Worm (Caenorhabditis elegans) whole organism, L4 larva: ENCODE results near the gene B0252.5.

Experiments used
- D1046.2 ChIP-seq: fragments of 200-800 bp; sonication (Bioruptor generic); IDR thresholded peaks from 2 replicates; pipeline ENCODE4 v1.3.6; 2022; ENCODE audit warnings: missing genetic modification characterization, missing compliant biosample characterization
- F10B5.3 ChIP-seq: sonication (generic microtip); optimal IDR thresholded peaks from 2 replicates; lab custom pipeline; 2016; ENCODE audit warnings: mild to moderate bottlenecking, missing genetic modification characterization, missing compliant biosample characterization
- F26F4.8 ChIP-seq: fragments of 200-800 bp; sonication (Bioruptor generic); conservative IDR thresholded peaks from 2 replicates; pipeline ENCODE4 v1.3.6; 2022; ENCODE audit warnings: missing genetic modification characterization, missing compliant biosample characterization
- F37D6.2 ChIP-seq: sonication (generic microtip); optimal IDR thresholded peaks from 2 replicates; lab custom pipeline; 2016; ENCODE audit warnings: mild to moderate bottlenecking, missing genetic modification characterization, missing compliant biosample characterization
- F49E8.2 ChIP-seq: sonication (generic microtip); optimal IDR thresholded peaks from 2 replicates; lab custom pipeline; 2016; ENCODE audit warnings: missing compliant biosample characterization, mild to moderate bottlenecking, missing genetic modification characterization, borderline replicate concordance
- T26A8.4 ChIP-seq: fragments of 200-800 bp; sonication (Bioruptor generic); IDR thresholded peaks from 2 replicates; pipeline ENCODE4 v1.3.6; 2022; ENCODE audit warnings: missing genetic modification characterization, missing compliant biosample characterization
- Y48G9A.11 ChIP-seq: fragments of 200-800 bp; sonication (Bioruptor generic); IDR thresholded peaks from 2 replicates; pipeline ENCODE4 v1.3.6; 2022; ENCODE audit warnings: missing genetic modification reagents, missing genetic modification characterization, missing compliant biosample characterization
- aha-1 ChIP-seq: fragments of 150-350 bp; peaks from one replicate; lab custom pipeline; 2014; ENCODE audit warnings: missing biosample characterization, missing genetic modification characterization
- arid-1 ChIP-seq: fragments of 200-800 bp; sonication (Bioruptor generic); conservative IDR thresholded peaks from 2 replicates; pipeline ENCODE4 v1.3.6; 2022; ENCODE audit warnings: missing genetic modification reagents, missing genetic modification characterization, missing compliant biosample characterization
- ceh-44 ChIP-seq: fragments of 200-800 bp; sonication (Bioruptor generic); IDR thresholded peaks from 2 replicates; pipeline ENCODE4 v1.3.6; 2022; ENCODE audit warnings: missing genetic modification reagents, missing genetic modification characterization, missing compliant biosample characterization
- ceh-82 ChIP-seq: sonication (generic microtip); optimal IDR thresholded peaks from 2 replicates; lab custom pipeline; 2017; ENCODE audit warnings: missing biosample characterization, missing genetic modification characterization
- ctbp-1 ChIP-seq: fragments of 200-800 bp; sonication (Bioruptor generic); IDR thresholded peaks from 2 replicates; pipeline ENCODE4 v1.3.6; 2022; ENCODE audit warnings: missing genetic modification reagents, missing genetic modification characterization, missing compliant biosample characterization
- daf-12 ChIP-seq: fragments of 150-350 bp; optimal IDR thresholded peaks from 2 replicates; lab custom pipeline; 2014; ENCODE audit warnings: missing biosample characterization, missing genetic modification reagents, missing genetic modification characterization
- daf-16 ChIP-seq, 3 experiments: sonication (generic microtip); optimal IDR thresholded peaks; 2 replicates each; lab custom pipeline; 2016 to 2017; ENCODE audit warnings: missing genetic modification characterization in 3 of 3, missing genetic modification reagents in 3 of 3, mild to moderate bottlenecking in 2 of 3, missing compliant biosample characterization in 2 of 3, missing biosample characterization in 1 of 3, moderate library complexity in 1 of 3
- dmd-8 ChIP-seq: fragments of 200-800 bp; sonication (Bioruptor generic); IDR thresholded peaks from 2 replicates; pipeline ENCODE4 v1.3.6; 2022; ENCODE audit warnings: missing genetic modification characterization, missing compliant biosample characterization
- dmd-9 ChIP-seq: fragments of 200-800 bp; sonication (Bioruptor generic); IDR thresholded peaks from 2 replicates; pipeline ENCODE4 v1.3.6; 2022; ENCODE audit warnings: missing genetic modification reagents, missing genetic modification characterization, missing compliant biosample characterization
- duxl-1 ChIP-seq: sonication (generic microtip); optimal IDR thresholded peaks from 2 replicates; lab custom pipeline; 2016; ENCODE audit warnings: mild to moderate bottlenecking, missing genetic modification characterization, moderate library complexity, missing compliant biosample characterization; ENCODE audit not compliant: poor library complexity
- egl-43 ChIP-seq: fragments of 200-800 bp; sonication (Bioruptor generic); IDR thresholded peaks from 2 replicates; pipeline ENCODE4 v1.3.6; 2022; ENCODE audit warnings: missing genetic modification reagents, missing genetic modification characterization, missing compliant biosample characterization
- fos-1 ChIP-seq: fragments of 150-350 bp; optimal IDR thresholded peaks from 2 replicates; lab custom pipeline; 2014; ENCODE audit warnings: missing biosample characterization, missing genetic modification characterization
- hif-1 ChIP-seq, 2 experiments: sonication (generic microtip); optimal IDR thresholded peaks; 2 replicates each; lab custom pipeline; 2016 to 2017; ENCODE audit warnings: missing compliant biosample characterization in 2 of 2, missing genetic modification characterization in 2 of 2, missing genetic modification reagents in 2 of 2, missing genotype in 2 of 2, mild to moderate bottlenecking in 1 of 2
- lim-7 ChIP-seq: fragments of 200-800 bp; sonication (Bioruptor generic); IDR thresholded peaks from 2 replicates; pipeline ENCODE4 v1.3.6; 2022; ENCODE audit warnings: missing genetic modification characterization, missing compliant biosample characterization
- lin-13 ChIP-seq: fragments of 150-350 bp; optimal IDR thresholded peaks from 2 replicates; lab custom pipeline; 2014; ENCODE audit warnings: missing biosample characterization, missing genetic modification reagents, missing genetic modification characterization
- lin-15B ChIP-seq: fragments of 150-350 bp; sonication (generic microtip); optimal IDR thresholded peaks from 3 replicates; lab custom pipeline; 2014; ENCODE audit warnings: missing biosample characterization, missing genetic modification characterization
- lin-29 ChIP-seq: fragments of 200-800 bp; sonication (Bioruptor generic); IDR thresholded peaks from 2 replicates; pipeline ENCODE4 v1.3.6; 2022; ENCODE audit warnings: missing genetic modification reagents, missing genetic modification characterization, missing compliant biosample characterization
- lin-39 ChIP-seq: fragments of 150-350 bp; optimal IDR thresholded peaks from 2 replicates; lab custom pipeline; 2014; ENCODE audit warnings: missing biosample characterization, missing genetic modification reagents, missing genetic modification characterization
- lir-3 ChIP-seq: sonication (generic microtip); optimal IDR thresholded peaks from 2 replicates; lab custom pipeline; 2016; ENCODE audit warnings: mild to moderate bottlenecking, missing genetic modification characterization, missing compliant biosample characterization
- mdt-29 ChIP-seq: fragments of 200-800 bp; sonication (Bioruptor generic); IDR thresholded peaks from 2 replicates; pipeline ENCODE4 v1.3.6; 2022; ENCODE audit warnings: missing genetic modification reagents, missing genetic modification characterization, missing compliant biosample characterization
- nhr-102 ChIP-seq: sonication (generic microtip); optimal IDR thresholded peaks from 2 replicates; lab custom pipeline; 2016; ENCODE audit warnings: mild to moderate bottlenecking, missing genetic modification characterization, moderate library complexity, missing compliant biosample characterization
- nhr-11 ChIP-seq: fragments of 150-350 bp; optimal IDR thresholded peaks from 2 replicates; lab custom pipeline; 2014; ENCODE audit warnings: missing biosample characterization, missing genetic modification characterization
- nhr-111 ChIP-seq: fragments of 200-800 bp; sonication (Bioruptor generic); optimal IDR thresholded peaks from 2 replicates; lab custom pipeline; 2018; ENCODE audit warnings: mild to moderate bottlenecking, missing genetic modification characterization, missing compliant biosample characterization
- nhr-237 ChIP-seq: sonication (generic microtip); optimal IDR thresholded peaks from 2 replicates; lab custom pipeline; 2017; ENCODE audit warnings: missing biosample characterization, missing genetic modification characterization
- nhr-41 ChIP-seq: fragments of 200-800 bp; sonication (Bioruptor generic); IDR thresholded peaks from 2 replicates; pipeline ENCODE4 v1.3.6; 2022; ENCODE audit warnings: missing genetic modification reagents, missing genetic modification characterization, missing compliant biosample characterization
- nhr-77 ChIP-seq: fragments of 150-350 bp; optimal IDR thresholded peaks from 2 replicates; lab custom pipeline; 2014; ENCODE audit warnings: missing biosample characterization, missing genetic modification characterization
- php-3 ChIP-seq: fragments of 200-800 bp; sonication (Bioruptor generic); IDR thresholded peaks from 2 replicates; pipeline ENCODE4 v1.3.6; 2022; ENCODE audit warnings: missing genetic modification reagents, missing genetic modification characterization, missing compliant biosample characterization
- pqm-1 ChIP-seq: sonication (generic microtip); optimal IDR thresholded peaks from 2 replicates; lab custom pipeline; 2017; ENCODE audit warnings: missing biosample characterization, missing genetic modification characterization
- rbr-2 ChIP-seq: sonication (generic microtip); optimal IDR thresholded peaks from 2 replicates; lab custom pipeline; 2016; ENCODE audit warnings: missing genotype, missing genetic modification characterization, missing compliant biosample characterization
- sdz-12 ChIP-seq: fragments of 200-800 bp; sonication (Bioruptor generic); optimal IDR thresholded peaks from 2 replicates; lab custom pipeline; 2018; ENCODE audit warnings: mild to moderate bottlenecking, missing genetic modification characterization, missing compliant biosample characterization
- spr-1 ChIP-seq: sonication (generic microtip); optimal IDR thresholded peaks from 2 replicates; lab custom pipeline; 2016; ENCODE audit warnings: mild to moderate bottlenecking, missing genetic modification characterization, missing compliant biosample characterization
- tra-1 ChIP-seq: fragments of 200-800 bp; sonication (Bioruptor generic); IDR thresholded peaks from 2 replicates; pipeline ENCODE4 v1.3.6; 2022; ENCODE audit warnings: missing genetic modification reagents, missing genetic modification characterization, missing compliant biosample characterization
- unc-130 ChIP-seq: sonication (generic microtip); optimal IDR thresholded peaks from 2 replicates; lab custom pipeline; 2016; ENCODE audit warnings: missing genetic modification reagents, missing genetic modification characterization, missing compliant biosample characterization
- unc-62 ChIP-seq, 3 experiments: fragments of 150-350 bp in 1 of 3; sonication (generic microtip); optimal IDR thresholded peaks in 2 of 3; peaks in 1 of 3; 1 replicate in 1 of 3; 2 replicates in 2 of 3; lab custom pipeline; 2014 to 2017; ENCODE audit warnings: missing biosample characterization in 3 of 3, missing genetic modification characterization in 3 of 3, missing genetic modification reagents in 3 of 3, missing genotype in 1 of 3
- zfp-3 ChIP-seq: fragments of 200-800 bp; sonication (Bioruptor generic); conservative IDR thresholded peaks from 2 replicates; pipeline ENCODE4 v1.3.6; 2022; ENCODE audit warnings: missing genetic modification reagents, missing genetic modification characterization, missing compliant biosample characterization
- zip-11 ChIP-seq: fragments of 200-800 bp; sonication (Bioruptor generic); IDR thresholded peaks from 2 replicates; pipeline ENCODE4 v1.3.6; 2022; ENCODE audit warnings: missing genetic modification characterization, missing compliant biosample characterization

Gene B0252.5

ce11 chrII:6890095-6890494 is 28.6 kb downstream of the B0252.5 start, which contains the start of gene acer-1 (continued):
- TF ChIP-seq F49E8.2 (no peak), hif-1 (tag; optimal IDR thresholded peaks at IDR 0.05; lab: Kevin White, UChicago) (no peak), duxl-1 (tag; lab: Kevin White, UChicago) (no peak), unc-130 (no peak), ctbp-1 (GFP tag; lab: Robert Waterston, UW) (peak; percentile 33; the same call in 1 of the 2 replicates), nhr-111 (GFP tag; lab: Kevin White, UChicago) (no peak), unc-62 (GFP tag; optimal IDR thresholded peaks at IDR 0.05 in 1 of 2; lab: Kevin White, UChicago) (peak in 1 of 2 experiments; percentile 29), unc-62 (tag; optimal IDR thresholded peaks at IDR 0.05; lab: Kevin White, UChicago) (no peak), nhr-237 (tag; lab: Kevin White, UChicago) (no peak), T26A8.4 (GFP tag; lab: Robert Waterston, UW) (no peak), lin-13 (GFP tag; lab: Kevin White, UChicago) (no peak), egl-43 (0 out of 2 replicates have a peak, but pooled peaks have one; percentile 28), nhr-102 (tag; lab: Kevin White, UChicago) (no peak), lir-3 (tag; lab: Kevin White, UChicago) (no peak), tra-1 (GFP tag; lab: Robert Waterston, UW) (no peak), sdz-12 (GFP tag; lab: Kevin White, UChicago) (peak; percentile 79), lin-15B (tag; lab: Kevin White, UChicago) (no peak), php-3 (no peak), arid-1 (GFP tag; lab: Robert Waterston, UW) (no peak), daf-12 (tag; lab: Kevin White, UChicago) (no peak)

ce11 chrII:6889580-6889922 is 29.1 kb downstream of the B0252.5 start:
- TF ChIP-seq aha-1 (tag; lab: Kevin White, UChicago) (peak; percentile 76), dmd-8 (GFP tag; lab: Robert Waterston, UW) (0 out of 2 replicates have a peak, but pooled peaks have one; percentile 9), nhr-102 (tag; lab: Kevin White, UChicago) (no peak), ctbp-1 (GFP tag; lab: Robert Waterston, UW) (peak; percentile 19; the same call in 1 of the 2 replicates), spr-1 (tag; lab: Kevin White, UChicago) (no peak), dmd-9 (GFP tag; lab: Robert Waterston, UW) (peak; percentile 50; the same call in 1 of the 2 replicates), F10B5.3 (tag; lab: Kevin White, UChicago) (no peak), zfp-3 (GFP tag; lab: Robert Waterston, UW) (peak; percentile 62; the same call in 1 of the 2 replicates)

ce11 chrII:6888661-6889579 is 29.8 kb downstream of the B0252.5 start:
- no peak for TF ChIP-seq Y48G9A.11 (GFP tag; lab: Robert Waterston, UW)
- no peak for TF ChIP-seq nhr-77 (tag; lab: Kevin White, UChicago)
- no peak for TF ChIP-seq F26F4.8 (GFP tag; lab: Robert Waterston, UW)
- TF ChIP-seq ceh-82: no peak
- TF ChIP-seq nhr-41 (GFP tag; lab: Robert Waterston, UW): no peak
- no peak for TF ChIP-seq nhr-11 (tag; lab: Kevin White, UChicago)
- TF ChIP-seq T26A8.4 (GFP tag; lab: Robert Waterston, UW): no peak
- TF ChIP-seq daf-16 (GFP tag; optimal IDR thresholded peaks at IDR 0.05; lab: Kevin White, UChicago): no peak
- TF ChIP-seq daf-16 (tag; optimal IDR thresholded peaks at IDR 0.05; lab: Kevin White, UChicago): peak; percentile 21
- TF ChIP-seq rbr-2 (tag; lab: Kevin White, UChicago): no peak
- TF ChIP-seq lim-7 (GFP tag; lab: Robert Waterston, UW): no peak
- no peak for TF ChIP-seq zip-11 (GFP tag; lab: Robert Waterston, UW)
- TF ChIP-seq pqm-1 (tag; lab: Kevin White, UChicago): no peak
- no peak for TF ChIP-seq F37D6.2
- no peak for TF ChIP-seq php-3
- TF ChIP-seq sdz-12 (GFP tag; lab: Kevin White, UChicago): no peak
- TF ChIP-seq lin-29 (GFP tag; lab: Robert Waterston, UW): no peak
- no peak for TF ChIP-seq mdt-29 (GFP tag; lab: Robert Waterston, UW)
- TF ChIP-seq lin-39 (tag; lab: Kevin White, UChicago): no peak
- TF ChIP-seq egl-43: no peak
- TF ChIP-seq F10B5.3 (tag; lab: Kevin White, UChicago): no peak
- TF ChIP-seq dmd-9 (GFP tag; lab: Robert Waterston, UW): no peak
- TF ChIP-seq zfp-3 (GFP tag; lab: Robert Waterston, UW): no peak; the same call in 1 of the 2 replicates
- no peak for TF ChIP-seq ceh-44
- no peak for TF ChIP-seq aha-1 (tag; lab: Kevin White, UChicago)
- TF ChIP-seq fos-1: no peak
- peak; percentile 71; the same call in 1 of the 2 replicates for TF ChIP-seq D1046.2 (GFP tag; lab: Robert Waterston, UW)
- peak in 1 of 2 experiments; percentile 35 for TF ChIP-seq unc-62 (GFP tag; optimal IDR thresholded peaks at IDR 0.05 in 1 of 2; lab: Kevin White, UChicago)
- no peak for TF ChIP-seq unc-62 (tag; optimal IDR thresholded peaks at IDR 0.05; lab: Kevin White, UChicago)
- no peak for TF ChIP-seq nhr-237 (tag; lab: Kevin White, UChicago)
